Worm (Caenorhabditis elegans) whole organism, L4 larva: ENCODE results near the gene cwp-1.

Experiments used
- F37D6.2 ChIP-seq: sonication (generic microtip); optimal IDR thresholded peaks from 2 replicates; lab custom pipeline; 2016; ENCODE audit warnings: mild to moderate bottlenecking, missing genetic modification characterization, missing compliant biosample characterization
- F44E2.7 ChIP-seq: fragments of 200-800 bp; sonication (Bioruptor generic); IDR thresholded peaks from 2 replicates; pipeline ENCODE4 v2.1.2; 2022; ENCODE audit warnings: missing genetic modification characterization, missing compliant biosample characterization
- F49E8.2 ChIP-seq: sonication (generic microtip); optimal IDR thresholded peaks from 2 replicates; lab custom pipeline; 2016; ENCODE audit warnings: missing compliant biosample characterization, mild to moderate bottlenecking, missing genetic modification characterization, borderline replicate concordance
- Y105C5A.15 ChIP-seq: fragments of 200-800 bp; sonication (Bioruptor generic); IDR thresholded peaks from 2 replicates; pipeline ENCODE4 v1.3.6; 2022; ENCODE audit warnings: missing genetic modification characterization, missing compliant biosample characterization
- ZK337.2 ChIP-seq: fragments of 200-800 bp; sonication (Bioruptor generic); IDR thresholded peaks from 2 replicates; pipeline ENCODE4 v1.3.6; 2022; ENCODE audit warnings: missing genetic modification reagents, missing genetic modification characterization, missing compliant biosample characterization
- ceh-28 ChIP-seq: fragments of 150-350 bp; optimal IDR thresholded peaks from 2 replicates; lab custom pipeline; 2014; ENCODE audit warnings: missing biosample characterization, missing genetic modification reagents, missing genetic modification characterization
- ceh-44 ChIP-seq: fragments of 200-800 bp; sonication (Bioruptor generic); IDR thresholded peaks from 2 replicates; pipeline ENCODE4 v1.3.6; 2022; ENCODE audit warnings: missing genetic modification reagents, missing genetic modification characterization, missing compliant biosample characterization
- cey-2 ChIP-seq: sonication (generic microtip); optimal IDR thresholded peaks from 3 replicates; lab custom pipeline; 2017; ENCODE audit warnings: missing genetic modification characterization, mild to moderate bottlenecking, missing compliant biosample characterization, antibody characterized with exemption, borderline replicate concordance; ENCODE audit not compliant: insufficient read depth
- ctbp-1 ChIP-seq: fragments of 200-800 bp; sonication (Bioruptor generic); IDR thresholded peaks from 2 replicates; pipeline ENCODE4 v1.3.6; 2022; ENCODE audit warnings: missing genetic modification reagents, missing genetic modification characterization, missing compliant biosample characterization
- daf-19 ChIP-seq: fragments of 200-800 bp; sonication (Bioruptor generic); conservative IDR thresholded peaks from 2 replicates; pipeline ENCODE4 v1.3.6; 2022; ENCODE audit warnings: missing genetic modification characterization, missing compliant biosample characterization
- daf-8 ChIP-seq: fragments of 200-800 bp; sonication (Bioruptor generic); IDR thresholded peaks from 2 replicates; pipeline ENCODE4 v1.3.6; 2022; ENCODE audit warnings: missing genetic modification characterization, missing compliant biosample characterization
- egl-43 ChIP-seq: fragments of 200-800 bp; sonication (Bioruptor generic); IDR thresholded peaks from 2 replicates; pipeline ENCODE4 v1.3.6; 2022; ENCODE audit warnings: missing genetic modification reagents, missing genetic modification characterization, missing compliant biosample characterization
- gei-8 ChIP-seq: fragments of 200-800 bp; sonication (Bioruptor generic); optimal IDR thresholded peaks from 2 replicates; lab custom pipeline; 2018; ENCODE audit warnings: mild to moderate bottlenecking, missing genetic modification characterization, missing compliant biosample characterization
- hlh-30 ChIP-seq: sonication (generic microtip); optimal IDR thresholded peaks from 2 replicates; lab custom pipeline; 2017; ENCODE audit warnings: antibody characterized with exemption, mild to moderate bottlenecking, missing genetic modification characterization, missing compliant biosample characterization; ENCODE audit not compliant: insufficient read depth
- lin-15B ChIP-seq: fragments of 150-350 bp; sonication (generic microtip); optimal IDR thresholded peaks from 3 replicates; lab custom pipeline; 2014; ENCODE audit warnings: missing biosample characterization, missing genetic modification characterization
- lin-29 ChIP-seq: fragments of 200-800 bp; sonication (Bioruptor generic); IDR thresholded peaks from 2 replicates; pipeline ENCODE4 v1.3.6; 2022; ENCODE audit warnings: missing genetic modification reagents, missing genetic modification characterization, missing compliant biosample characterization
- lin-38 ChIP-seq: fragments of 200-800 bp; sonication (Bioruptor generic); IDR thresholded peaks from 2 replicates; pipeline ENCODE4 v1.3.6; 2022; ENCODE audit warnings: missing genetic modification reagents, missing genetic modification characterization, missing compliant biosample characterization
- lir-3 ChIP-seq: sonication (generic microtip); optimal IDR thresholded peaks from 2 replicates; lab custom pipeline; 2016; ENCODE audit warnings: mild to moderate bottlenecking, missing genetic modification characterization, missing compliant biosample characterization
- madf-5 ChIP-seq, 2 experiments: fragments of 200-800 bp; sonication (Bioruptor generic); IDR thresholded peaks; 2 replicates each; pipeline ENCODE4 v1.3.6; 2022; ENCODE audit warnings: missing compliant biosample characterization in 2 of 2, missing genetic modification characterization in 2 of 2
- madf-9 ChIP-seq: fragments of 200-800 bp; sonication (Bioruptor generic); conservative IDR thresholded peaks from 2 replicates; pipeline ENCODE4 v1.3.6; 2022; ENCODE audit warnings: missing genetic modification reagents, missing genetic modification characterization, missing compliant biosample characterization
- mxl-3 ChIP-seq: fragments of 200-800 bp; sonication (Bioruptor generic); optimal IDR thresholded peaks from 2 replicates; lab custom pipeline; 2018; ENCODE audit warnings: mild to moderate bottlenecking, missing genetic modification characterization, missing compliant biosample characterization
- nhr-10 ChIP-seq: fragments of 150-350 bp; optimal IDR thresholded peaks from 2 replicates; lab custom pipeline; 2014; ENCODE audit warnings: missing biosample characterization, missing genetic modification characterization
- nhr-102 ChIP-seq: sonication (generic microtip); optimal IDR thresholded peaks from 2 replicates; lab custom pipeline; 2016; ENCODE audit warnings: mild to moderate bottlenecking, missing genetic modification characterization, moderate library complexity, missing compliant biosample characterization
- nhr-11 ChIP-seq: fragments of 150-350 bp; optimal IDR thresholded peaks from 2 replicates; lab custom pipeline; 2014; ENCODE audit warnings: missing biosample characterization, missing genetic modification characterization
- nhr-111 ChIP-seq: fragments of 200-800 bp; sonication (Bioruptor generic); optimal IDR thresholded peaks from 2 replicates; lab custom pipeline; 2018; ENCODE audit warnings: mild to moderate bottlenecking, missing genetic modification characterization, missing compliant biosample characterization
- nhr-237 ChIP-seq: sonication (generic microtip); optimal IDR thresholded peaks from 2 replicates; lab custom pipeline; 2017; ENCODE audit warnings: missing biosample characterization, missing genetic modification characterization
- nhr-28 ChIP-seq: fragments of 150-350 bp; optimal IDR thresholded peaks from 2 replicates; lab custom pipeline; 2014; ENCODE audit warnings: missing biosample characterization, missing genetic modification characterization
- rbr-2 ChIP-seq: sonication (generic microtip); optimal IDR thresholded peaks from 2 replicates; lab custom pipeline; 2016; ENCODE audit warnings: missing genotype, missing genetic modification characterization, missing compliant biosample characterization
- set-16 ChIP-seq: fragments of 200-800 bp; sonication (Bioruptor generic); IDR thresholded peaks from 2 replicates; pipeline ENCODE4 v1.3.6; 2022; ENCODE audit warnings: missing genetic modification reagents, missing genetic modification characterization, missing compliant biosample characterization
- snpc-1.2 ChIP-seq: fragments of 200-800 bp; sonication (Bioruptor generic); IDR thresholded peaks from 2 replicates; pipeline ENCODE4 v1.3.6; 2022; ENCODE audit warnings: missing genetic modification reagents, missing genetic modification characterization, missing compliant biosample characterization
- spr-1 ChIP-seq: sonication (generic microtip); optimal IDR thresholded peaks from 2 replicates; lab custom pipeline; 2016; ENCODE audit warnings: mild to moderate bottlenecking, missing genetic modification characterization, missing compliant biosample characterization
- tra-1 ChIP-seq: fragments of 200-800 bp; sonication (Bioruptor generic); IDR thresholded peaks from 2 replicates; pipeline ENCODE4 v1.3.6; 2022; ENCODE audit warnings: missing genetic modification reagents, missing genetic modification characterization, missing compliant biosample characterization
- vab-7 ChIP-seq: fragments of 200-800 bp; sonication (Bioruptor generic); IDR thresholded peaks from 2 replicates; pipeline ENCODE4 v1.3.6; 2022; ENCODE audit warnings: missing genetic modification reagents, missing genetic modification characterization, missing compliant biosample characterization
- zag-1 ChIP-seq: fragments of 150-350 bp; optimal IDR thresholded peaks from 2 replicates; lab custom pipeline; 2014; ENCODE audit warnings: missing biosample characterization, missing genetic modification characterization
- zfp-2 ChIP-seq: sonication (generic microtip); optimal IDR thresholded peaks from 2 replicates; lab custom pipeline; 2016; ENCODE audit warnings: mild to moderate bottlenecking, missing genetic modification characterization, missing compliant biosample characterization
- ztf-11 ChIP-seq: fragments of 150-350 bp; optimal IDR thresholded peaks from 2 replicates; lab custom pipeline; 2014; ENCODE audit warnings: missing biosample characterization, missing genetic modification characterization
- ztf-7 ChIP-seq: fragments of 150-350 bp; optimal IDR thresholded peaks from 2 replicates; lab custom pipeline; 2014; ENCODE audit warnings: missing biosample characterization, missing genetic modification characterization

Gene cwp-1

ce11 chrV:4810653-4811052, 30.4 kb downstream of the cwp-1 start (continued):
- no peak for TF ChIP-seq lin-15B (tag; lab: Kevin White, UChicago)
- no peak for TF ChIP-seq Y105C5A.15 (GFP tag; lab: Robert Waterston, UW)
- TF ChIP-seq, all 104 proteins: peak for 15

ce11 chrV:4806859-4807258, 34.2 kb downstream of the cwp-1 start:
- no peak for TF ChIP-seq F49E8.2 (tag; lab: Kevin White, UChicago)
- peak; percentile 50 for TF ChIP-seq hlh-30 (tag; lab: Kevin White, UChicago)
- no peak for TF ChIP-seq rbr-2
- no peak for TF ChIP-seq set-16 (GFP tag; lab: Robert Waterston, UW)
- TF ChIP-seq ztf-7 = no peak
- no peak for TF ChIP-seq lir-3 (tag; lab: Kevin White, UChicago)
- TF ChIP-seq nhr-111 (GFP tag; lab: Kevin White, UChicago) = no peak
- TF ChIP-seq nhr-102 (tag; lab: Kevin White, UChicago) = no peak
- TF ChIP-seq tra-1 (GFP tag; lab: Robert Waterston, UW) = no peak
- no peak for TF ChIP-seq nhr-11 (tag; lab: Kevin White, UChicago)
- no peak for TF ChIP-seq zag-1 (tag; lab: Kevin White, UChicago)
- no peak for TF ChIP-seq madf-9 (GFP tag; lab: Robert Waterston, UW)
- TF ChIP-seq ztf-11 = no peak
- no peak for TF ChIP-seq lin-15B (tag; lab: Kevin White, UChicago)
- TF ChIP-seq mxl-3 (GFP tag; lab: Kevin White, UChicago) = peak; percentile 9
- no peak for TF ChIP-seq F37D6.2 (tag; lab: Kevin White, UChicago)
- TF ChIP-seq ctbp-1 (GFP tag; lab: Robert Waterston, UW) = no peak
- TF ChIP-seq ceh-28 (tag; lab: Kevin White, UChicago) = no peak
- no peak for TF ChIP-seq madf-5 (GFP tag; IDR thresholded peaks at IDR 0.05; lab: Robert Waterston, UW)
- peak; percentile 67 for TF ChIP-seq nhr-28 (tag; lab: Kevin White, UChicago)
- no peak for TF ChIP-seq daf-19
- TF ChIP-seq F44E2.7 = no peak
- TF ChIP-seq vab-7 (GFP tag; lab: Robert Waterston, UW) = no peak
- TF ChIP-seq ceh-44 = no peak
- TF ChIP-seq, all 104 proteins: peak for 3

- TF ChIP-seq nhr-10 (tag; lab: Kevin White, UChicago) = no peak
- TF ChIP-seq gei-8 (GFP tag; lab: Kevin White, UChicago) = no peak
- TF ChIP-seq spr-1 (tag; lab: Kevin White, UChicago) = no peak
- no peak for TF ChIP-seq cey-2
- TF ChIP-seq nhr-237 (tag; lab: Kevin White, UChicago) = no peak
- no peak for TF ChIP-seq lin-29 (GFP tag; lab: Robert Waterston, UW)
- no peak for TF ChIP-seq ZK337.2 (GFP tag; lab: Robert Waterston, UW)
- no peak for TF ChIP-seq zfp-2 (tag; lab: Kevin White, UChicago)
- TF ChIP-seq, all 104 proteins: peak for 0
Observed at ce11 chrV:4805847-4806246, 35.2 kb downstream of the cwp-1 start, which contains the start of gene R02F11.3. Gene R02F11.3 (minus strand): TSS chrV:4805947.

DNA sequence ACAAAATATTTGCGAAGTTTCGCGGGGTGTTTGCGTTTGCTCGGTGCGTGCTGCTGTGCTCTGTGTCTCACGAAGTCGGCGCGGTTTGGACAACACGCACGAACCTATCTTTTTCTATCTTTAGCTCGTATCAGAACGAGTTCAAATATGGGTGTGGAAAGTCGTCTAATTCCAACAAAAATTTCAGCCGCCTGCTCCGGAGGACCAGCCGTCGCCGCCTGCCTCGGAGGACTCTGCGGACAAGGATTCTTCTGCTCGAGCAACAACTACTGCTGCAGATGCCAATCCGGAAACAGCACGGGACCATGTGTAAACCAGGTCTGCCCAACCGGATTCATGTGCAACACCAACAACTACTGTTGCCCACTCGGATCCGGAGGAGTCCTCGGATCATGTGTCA, 39.1 kb downstream of the cwp-1 start:
- TF ChIP-seq lin-38 (GFP tag; lab: Robert Waterston, UW) (no peak), snpc-1.2 (peak; percentile 30; the same call in 1 of the 2 replicates), egl-43 (GFP tag; lab: Robert Waterston, UW) (peak; percentile 73; the same call in 1 of the 2 replicates), daf-8 (GFP tag; lab: Robert Waterston, UW) (no peak), set-16 (GFP tag; lab: Robert Waterston, UW) (peak; percentile 67)
